Fruit fly (Drosophila melanogaster): Measurements from ENCODE around the gene Grip91.
A peak's percentile ranks its signal among the peaks of the same experiment; 100 is the strongest.

Gene Grip91

dm6 chrX:13788973-13789682 lies 44.6 kb upstream of the Grip91 start (continued):
- no peak for TF ChIP-seq Sox14 (GFP tag; optimal IDR thresholded peaks at IDR 0.05)
- TF ChIP-seq CG34406 (GFP tag; optimal IDR thresholded peaks at IDR 0.05): no peak
- TF ChIP-seq Eip78C (GFP tag): peak; percentile 37
- peak in 1 of 2 experiments; percentile 23 for TF ChIP-seq salr (GFP tag; optimal IDR thresholded peaks at IDR 0.05)
- TF ChIP-seq pdm3 (GFP tag; optimal IDR thresholded peaks at IDR 0.05): peak; percentile 14
- TF ChIP-seq CG6792 (GFP tag; optimal IDR thresholded peaks at IDR 0.05): no peak
- no peak for TF ChIP-seq CG8319 (GFP tag; optimal IDR thresholded peaks at IDR 0.05)
- peak in 1 of 2 experiments; percentile 9 for TF ChIP-seq ss (GFP tag; optimal IDR thresholded peaks at IDR 0.05)
- TF ChIP-seq CG6808 (GFP tag; optimal IDR thresholded peaks at IDR 0.05): no peak

- TF ChIP-seq fd85E (GFP tag; optimal IDR thresholded peaks at IDR 0.05) (no peak), Smox (GFP tag; optimal IDR thresholded peaks at IDR 0.05) (no peak), CG10669 (GFP tag; optimal IDR thresholded peaks at IDR 0.05) (no peak), lz (GFP tag; optimal IDR thresholded peaks at IDR 0.05) (no peak), CG6163 (GFP tag; IDR thresholded peaks at IDR 0.05) (no peak), achi (GFP tag; optimal IDR thresholded peaks at IDR 0.05) (no peak), CG6792 (GFP tag; optimal IDR thresholded peaks at IDR 0.05) (no peak), Ets96B (tag; optimal IDR thresholded peaks at IDR 0.05) (no peak), cyc (GFP tag; optimal IDR thresholded peaks at IDR 0.05) (no peak), CG15336 (GFP tag; IDR thresholded peaks at IDR 0.05) (no peak), CG34406 (GFP tag; optimal IDR thresholded peaks at IDR 0.05) (no peak), Sox102F (GFP tag; optimal IDR thresholded peaks at IDR 0.05) (no peak), ss (GFP tag; optimal IDR thresholded peaks at IDR 0.05) (no peak)
Measured at dm6 chrX:13787282-13787850, 42.9 kb upstream of the Grip91 start.

- TF ChIP-seq CG16779 (tag; optimal IDR thresholded peaks at IDR 0.05) (no peak), CG8319 (GFP tag; optimal IDR thresholded peaks at IDR 0.05) (no peak), svp (GFP tag) (peak; percentile 51), Eip75B (GFP tag; optimal IDR thresholded peaks at IDR 0.05) (no peak), OdsH (GFP tag; optimal IDR thresholded peaks at IDR 0.05) (no peak), salr (GFP tag; optimal IDR thresholded peaks at IDR 0.05) (no peak), CG4318 (GFP tag; optimal IDR thresholded peaks at IDR 0.05) (no peak), CG6854 (GFP tag; optimal IDR thresholded peaks at IDR 0.05) (no peak), CG11902 (GFP tag; optimal IDR thresholded peaks at IDR 0.05) (no peak), Eip78C (GFP tag) (peak; percentile 70), Hr38 (GFP tag; optimal IDR thresholded peaks at IDR 0.05) (no peak), dac (GFP tag; optimal IDR thresholded peaks at IDR 0.05) (no peak)
Measured at dm6 chrX:13786037-13786667, 41.7 kb upstream of the Grip91 start.

dm6 chrX:13783958-13784907 lies 39.8 kb upstream of the Grip91 start:
- TF ChIP-seq CG7368 (GFP tag; optimal IDR thresholded peaks at IDR 0.05) (peak; percentile 3), CG11902 (GFP tag; optimal IDR thresholded peaks at IDR 0.05) (peak; percentile 5), fd59A (GFP tag; optimal IDR thresholded peaks at IDR 0.05) (peak; percentile 28), CG3919 (GFP tag; optimal IDR thresholded peaks at IDR 0.05) (peak; percentile 61), Hr4 (GFP tag; optimal IDR thresholded peaks at IDR 0.05) (peak; percentile 84), dsx (GFP tag; optimal IDR thresholded peaks at IDR 0.05; ENCODE audit: poor library complexity, severe bottlenecking) (peak; percentile 57), Smox (GFP tag; optimal IDR thresholded peaks at IDR 0.05) (peak; percentile 27), eg (GFP tag; IDR thresholded peaks at IDR 0.05) (peak; percentile 74), Sox14 (GFP tag; optimal IDR thresholded peaks at IDR 0.05) (peak; percentile 32), CG15336 (GFP tag; IDR thresholded peaks at IDR 0.05) (peak; percentile 77), CG6808 (GFP tag; optimal IDR thresholded peaks at IDR 0.05) (peak; percentile 23), fd85E (GFP tag; optimal IDR thresholded peaks at IDR 0.05) (no peak), topi (GFP tag; optimal IDR thresholded peaks at IDR 0.05) (peak; percentile 27), CG11294 (GFP tag; IDR thresholded peaks at IDR 0.05) (peak; percentile 57), Met (GFP tag; optimal IDR thresholded peaks at IDR 0.05) (peak; percentile 56), Sox102F (GFP tag; optimal IDR thresholded peaks at IDR 0.05) (peak; percentile 40), CG8632 (GFP tag; optimal IDR thresholded peaks at IDR 0.05) (no peak), CG6854 (GFP tag; optimal IDR thresholded peaks at IDR 0.05) (no peak), CG11762 (GFP tag; optimal IDR thresholded peaks at IDR 0.05; ENCODE audit: insufficient read depth) (no peak), CG6276 (GFP tag; optimal IDR thresholded peaks at IDR 0.05) (peak; percentile 68), CG10631 (GFP tag; optimal IDR thresholded peaks at IDR 0.05) (peak; percentile 16)

Data from whole organism, prepupa.